Fruit fly (Drosophila melanogaster) whole organism, wandering third instar larva: ENCODE results near the gene Mvd.

Experiments used
- Abd-B ChIP-seq: fragments of >200 bp; optimal IDR thresholded peaks from 2 replicates; lab custom pipeline; 2017; ENCODE audit warnings: missing biosample characterization, missing genetic modification characterization
- N ChIP-seq: fragments of >200 bp; optimal IDR thresholded peaks from 2 replicates; lab custom pipeline; 2018; ENCODE audit warnings: missing biosample characterization, missing external identifiers, missing genetic modification characterization
- OdsH ChIP-seq: fragments of 200-800 bp; sonication (Bioruptor generic); optimal IDR thresholded peaks from 2 replicates; lab custom pipeline; 2016; ENCODE audit warnings: missing biosample characterization, mild to moderate bottlenecking, missing genetic modification characterization
- dl ChIP-seq, 2 experiments: fragments of 175-275, 200-275 bp in 1 of 2; fragments of 200-275 bp in 1 of 2; sonication (Bioruptor generic); optimal IDR thresholded peaks; lab custom pipeline; 2018; ENCODE audit warnings: mild to moderate bottlenecking in 2 of 2, missing biosample characterization in 2 of 2, missing genetic modification characterization in 2 of 2, moderate library complexity in 2 of 2; ENCODE audit not compliant: partially characterized antibody in 2 of 2, insufficient read depth in 1 of 2
- dsf ChIP-seq: sonication (Bioruptor generic); optimal IDR thresholded peaks from 2 replicates; lab custom pipeline; 2016; ENCODE audit warnings: missing biosample characterization, missing genetic modification characterization, borderline replicate concordance
- fru ChIP-seq: fragments of 200-800 bp; sonication (Bioruptor generic); optimal IDR thresholded peaks from 3 replicates; lab custom pipeline; 2016; ENCODE audit warnings: missing biosample characterization, mild to moderate bottlenecking, missing genetic modification characterization
- sage ChIP-seq: fragments of 200-800 bp; sonication (Bioruptor generic); optimal IDR thresholded peaks from 2 replicates; lab custom pipeline; 2016; ENCODE audit warnings: missing biosample characterization, mild to moderate bottlenecking, missing genetic modification characterization
- usp ChIP-seq: fragments of >200 bp; optimal IDR thresholded peaks from 2 replicates; lab custom pipeline; 2017; ENCODE audit warnings: missing biosample characterization, missing genetic modification characterization

DNA sequence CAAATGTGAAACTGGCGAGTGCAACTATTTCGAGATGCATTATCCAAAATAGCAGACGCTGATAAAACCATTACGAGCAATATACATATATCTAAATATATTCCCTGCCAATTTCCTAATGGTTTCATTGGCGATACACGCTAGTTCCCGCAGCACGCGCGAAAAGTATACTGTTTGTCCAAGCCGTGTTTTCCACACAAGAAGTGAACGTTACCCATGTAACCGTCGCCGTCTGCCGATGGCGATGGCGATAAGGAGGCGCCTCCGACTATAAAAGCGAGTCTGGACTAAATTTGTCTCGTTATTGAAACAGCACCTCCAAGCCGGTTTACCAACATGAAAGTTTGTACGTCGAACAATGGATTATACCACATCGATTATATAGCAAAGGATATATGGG, 29.9 kb downstream of the Mvd start, which contains the start of gene CG43673:
- TF ChIP-seq Abd-B, result no peak
- no peak for TF ChIP-seq dl (GFP tag; optimal IDR thresholded peaks at IDR 0.05; lab: Kevin White, UChicago; ENCODE audit: insufficient read depth in 1 of 2, partially characterized antibody in 2 of 2)
- TF ChIP-seq fru, result no peak
- TF ChIP-seq OdsH (GFP tag; lab: Kevin White, UChicago), result no peak
- TF ChIP-seq usp (GFP tag; lab: Kevin White, UChicago), result no peak
- no peak for TF ChIP-seq sage (GFP tag; lab: Kevin White, UChicago)
- TF ChIP-seq dsf (GFP tag; lab: Kevin White, UChicago), result no peak
- TF ChIP-seq N (GFP tag; lab: Kevin White, UChicago), result no peak
